Worm (Caenorhabditis elegans): Measurements from ENCODE around the gene elp-1.

DNA sequence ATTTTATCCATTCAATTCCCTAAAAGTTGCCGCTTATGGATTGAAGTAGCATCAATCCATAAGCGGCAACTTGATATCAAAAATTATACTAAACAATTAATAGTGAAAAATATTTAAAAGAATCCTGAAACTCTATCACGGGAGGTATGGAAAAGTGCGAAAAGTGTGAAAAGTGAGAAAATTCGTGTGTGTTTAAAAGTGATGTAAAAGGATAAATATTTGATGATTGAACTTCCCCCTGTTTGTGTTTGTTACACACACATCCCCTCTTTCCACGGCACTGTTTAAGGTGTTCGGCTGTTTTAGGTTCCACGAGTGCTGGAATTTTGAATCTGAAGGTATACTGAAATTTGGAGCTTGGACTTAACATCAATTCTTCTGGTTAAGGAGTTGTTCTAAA is 22.0 kb downstream of the elp-1 start:
- TF ChIP-seq hmg-4 (GFP tag; optimal IDR thresholded peaks at IDR 0.05), result no peak
- no peak for TF ChIP-seq flt-1 (GFP tag; IDR thresholded peaks at IDR 0.05)
- no peak for TF ChIP-seq tbx-37 (GFP tag; conservative IDR thresholded peaks at IDR 0.05)
- TF ChIP-seq hnd-1 (tag; optimal IDR thresholded peaks at IDR 0.05), result no peak
- TF ChIP-seq ama-1 (optimal IDR thresholded peaks at IDR 0.05), result no peak
- TF ChIP-seq ceh-36 (tag; optimal IDR thresholded peaks at IDR 0.05), result no peak
- TF ChIP-seq tbx-11 (GFP tag; IDR thresholded peaks at IDR 0.05), result 0 out of 2 replicates have a peak, but pooled peaks have one; percentile 17
- no peak for TF ChIP-seq pes-1 (GFP tag; IDR thresholded peaks at IDR 0.05)

Measured in whole organism, early embryonic.